Fruit fly (Drosophila melanogaster): ENCODE results near the gene CG5281.

Gene CG5281

dm6 chr3R:11454210-11454904, 18.7 kb downstream of the CG5281 start (continued):
- TF ChIP-seq inv (GFP tag; IDR thresholded peaks at IDR 0.05; ENCODE audit: partially characterized antibody) (no peak), Atf3 (GFP tag; optimal IDR thresholded peaks at IDR 0.05) (peak; percentile 3), ranshi (GFP tag; IDR thresholded peaks at IDR 0.05) (peak; percentile 26; the same call in 1 of the 2 replicates), CG2712 (tag; optimal IDR thresholded peaks at IDR 0.05) (peak; percentile 32), Asciz (GFP tag; optimal IDR thresholded peaks at IDR 0.05) (peak; percentile 23), Usf (GFP tag; optimal IDR thresholded peaks at IDR 0.05) (peak; percentile 74), chif (GFP tag; optimal IDR thresholded peaks at IDR 0.05) (no peak), Ets65A (GFP tag) (peak; percentile 97), pb (GFP tag; optimal IDR thresholded peaks at IDR 0.05) (peak; percentile 5), Ptx1 (GFP tag; IDR thresholded peaks at IDR 0.05) (peak; percentile 74), CG7556 (GFP tag; optimal IDR thresholded peaks at IDR 0.05) (peak; percentile 60), CG10366 (GFP tag; IDR thresholded peaks at IDR 0.05) (peak; percentile 44), ham (GFP tag; IDR thresholded peaks at IDR 0.05) (no peak), CHES-1-like (GFP tag; optimal IDR thresholded peaks at IDR 0.05) (peak; percentile 32), prd (optimal IDR thresholded peaks at IDR 0.05) (no peak), prd (GFP tag; IDR thresholded peaks at IDR 0.05) (peak; percentile 68), unc-4 (GFP tag; IDR thresholded peaks at IDR 0.05; ENCODE audit: partially characterized antibody) (no peak), bab2 (GFP tag; optimal IDR thresholded peaks at IDR 0.05) (peak; percentile 19), al (GFP tag; IDR thresholded peaks at IDR 0.05) (peak; percentile 84), CG9727 (GFP tag; optimal IDR thresholded peaks at IDR 0.05) (peak; percentile 68), CG11504 (tag; optimal IDR thresholded peaks at IDR 0.05) (peak; percentile 76), NFAT (GFP tag; IDR thresholded peaks at IDR 0.05) (peak; percentile 39; the same call in 1 of the 2 replicates), Fer3 (tag; optimal IDR thresholded peaks at IDR 0.05) (peak; percentile 65), sd (tag; optimal IDR thresholded peaks at IDR 0.05) (peak; percentile 57), CG9215 (GFP tag; IDR thresholded peaks at IDR 0.05) (peak; percentile 76), CoRest (tag; optimal IDR thresholded peaks at IDR 0.05) (peak; percentile 80), CG4424 (GFP tag; optimal IDR thresholded peaks at IDR 0.05) (peak; percentile 11), CG9797 (GFP tag; optimal IDR thresholded peaks at IDR 0.05) (no peak), CG31365 (tag; optimal IDR thresholded peaks at IDR 0.05) (no peak), CG9437 (GFP tag; optimal IDR thresholded peaks at IDR 0.05) (peak; percentile 41), sug (tag; optimal IDR thresholded peaks at IDR 0.05) (peak; percentile 43), CG18599 (GFP tag; optimal IDR thresholded peaks at IDR 0.05) (peak; percentile 50), Elba2 (GFP tag; optimal IDR thresholded peaks at IDR 0.05) (no peak), CG18764 (GFP tag; optimal IDR thresholded peaks at IDR 0.05) (peak; percentile 18), Hmx (GFP tag; optimal IDR thresholded peaks at IDR 0.05) (peak; percentile 40), schlank (tag; optimal IDR thresholded peaks at IDR 0.05) (peak; percentile 40), CG11398 (GFP tag; optimal IDR thresholded peaks at IDR 0.05) (no peak), toy (GFP tag; IDR thresholded peaks at IDR 0.05) (0 out of 2 replicates have a peak, but pooled peaks have one; percentile 25), tio (GFP tag; optimal IDR thresholded peaks at IDR 0.05) (peak; percentile 41), CG15601 (tag; optimal IDR thresholded peaks at IDR 0.05) (no peak), nmo (GFP tag; optimal IDR thresholded peaks at IDR 0.05) (peak; percentile 35), wek (GFP tag; optimal IDR thresholded peaks at IDR 0.05) (no peak), CG12219 (GFP tag; optimal IDR thresholded peaks at IDR 0.05) (peak; percentile 29), CG7928 (GFP tag; optimal IDR thresholded peaks at IDR 0.05) (peak; percentile 5), Blimp-1 (GFP tag; optimal IDR thresholded peaks at IDR 0.05) (peak; percentile 16), cg (GFP tag; optimal IDR thresholded peaks at IDR 0.05) (no peak), pan (optimal IDR thresholded peaks at IDR 0.05) (no peak), pan (GFP tag; optimal IDR thresholded peaks at IDR 0.05 in 1 of 2, IDR thresholded peaks at IDR 0.05 in 1 of 2) (peak in 1 of 2 experiments; percentile 61), E2f1 (GFP tag; IDR thresholded peaks at IDR 0.05) (peak; percentile 47; the same call in 1 of the 2 replicates), Oaz (GFP tag; IDR thresholded peaks at IDR 0.05) (peak; percentile 51; the same call in 1 of the 2 replicates)

Data from whole organism, embryonic.